Fruit fly (Drosophila melanogaster) whole organism, larva: ENCODE results near the gene CG18858.

ENCODE experiments used
- noc ChIP-seq: fragments of 200-800 bp; sonication (Bioruptor generic); optimal IDR thresholded peaks from 3 replicates; lab custom pipeline; 2019; ENCODE audit warnings: missing biosample characterization, mild to moderate bottlenecking, missing genetic modification characterization, moderate library complexity

The CG18858 gene

dm6 chr2L:20437873-20438272 is 21.0 kb downstream of the CG18858 start:
- TF ChIP-seq noc, result no peak

DNA sequence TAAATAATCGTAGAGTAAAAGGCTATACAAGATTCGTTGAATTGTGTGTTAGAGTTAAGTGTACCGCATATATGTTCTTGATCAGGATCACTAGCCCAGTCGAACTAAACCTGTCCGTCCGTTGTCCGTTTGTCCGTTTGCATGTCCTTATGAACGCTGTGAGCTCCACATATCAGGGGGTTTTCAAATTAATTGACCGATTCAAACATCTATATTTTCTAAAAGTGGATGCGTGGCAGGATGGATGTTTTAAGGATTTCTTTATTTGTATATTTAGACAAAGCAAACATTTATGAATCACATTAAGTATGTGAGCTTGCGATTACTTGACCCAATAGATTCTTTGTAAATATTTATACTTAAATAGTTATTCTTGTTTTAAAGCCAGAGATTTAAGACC is 23.7 kb downstream of the CG18858 start:
- TF ChIP-seq noc, result no peak

DNA sequence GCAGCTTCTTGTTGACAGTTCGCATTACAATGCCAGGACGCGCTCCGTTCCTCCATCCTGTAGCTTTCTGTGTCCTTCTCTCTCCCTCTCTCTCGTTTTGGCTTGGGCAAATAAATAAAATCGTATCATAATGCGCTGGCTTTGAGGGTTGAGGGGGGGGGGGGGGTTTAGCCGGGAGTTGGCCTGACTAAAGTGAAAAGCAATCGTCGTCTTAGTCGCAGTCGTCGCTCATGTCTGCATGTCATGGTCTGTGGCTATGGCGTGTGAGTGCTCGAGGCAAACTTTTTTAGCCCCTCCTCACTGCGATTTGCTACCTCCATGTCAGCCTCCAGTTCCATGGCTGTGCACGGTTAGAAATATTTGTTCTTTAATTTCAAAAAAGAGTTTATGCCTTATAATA is 24.1 kb downstream of the CG18858 start:
- no peak for TF ChIP-seq noc

- TF ChIP-seq noc, result no peak
Measured at dm6 chr2L:20431210-20431609, 27.7 kb downstream of the CG18858 start.

- no peak for TF ChIP-seq noc
Measured at dm6 chr2L:20429458-20429857, 29.4 kb downstream of the CG18858 start.

DNA sequence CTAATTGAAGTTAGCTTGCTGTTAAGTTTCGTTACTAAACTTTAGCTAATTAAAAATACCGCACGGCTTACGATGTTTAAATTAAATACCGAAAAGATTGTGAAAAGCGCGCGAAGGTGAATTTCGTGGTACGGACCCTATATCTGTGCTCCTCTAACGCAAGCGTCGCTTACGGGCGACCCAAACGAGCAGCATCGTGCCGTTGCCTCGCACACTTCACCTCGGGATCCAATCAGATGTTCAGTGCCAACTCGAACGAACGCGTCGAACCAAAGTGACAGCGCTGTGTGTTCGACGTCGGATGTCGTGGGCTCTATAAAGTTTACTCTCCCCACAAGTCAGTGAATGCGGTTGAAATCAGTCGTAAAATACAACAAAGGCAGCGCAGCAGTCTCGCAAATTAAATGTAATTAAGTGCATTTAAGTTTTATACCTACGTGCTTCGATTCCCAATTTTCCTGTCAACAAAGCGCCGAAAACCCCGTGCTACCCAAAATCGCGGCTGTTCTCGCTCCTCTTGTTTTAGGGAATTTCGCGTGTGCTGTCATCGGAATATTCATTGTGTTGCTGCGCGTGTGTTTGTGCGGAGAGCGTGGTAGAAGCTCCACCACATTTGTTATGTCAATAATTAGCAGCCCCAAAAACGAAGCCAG is 30.0 kb downstream of the CG18858 start:
- peak; percentile 35 for TF ChIP-seq noc

dm6 chr2L:20428382-20428755 is 30.5 kb downstream of the CG18858 start:
- TF ChIP-seq noc, result no peak

DNA sequence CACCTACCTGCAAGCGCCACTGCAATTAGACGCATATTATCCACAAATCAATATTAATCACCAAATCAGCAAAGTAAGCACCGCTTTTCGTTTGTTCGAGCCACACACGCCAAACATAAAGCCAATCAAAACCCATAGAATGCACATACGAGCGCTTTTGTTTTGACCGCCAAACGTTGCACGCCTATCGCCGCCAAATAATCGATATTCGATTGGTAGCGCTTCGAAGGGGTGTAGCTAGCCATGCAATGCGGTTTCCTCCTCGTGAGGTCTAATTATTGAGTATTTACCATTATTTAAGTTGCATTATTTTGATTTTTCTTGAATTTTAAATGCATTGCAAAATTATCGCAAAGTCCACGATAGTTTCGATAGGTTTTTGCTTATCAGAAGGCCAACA is 31.5 kb downstream of the CG18858 start:
- no peak for TF ChIP-seq noc

dm6 chr2L:20425854-20426396 is 33.0 kb downstream of the CG18858 start, which contains the start of gene CG31688:
CG31688 (plus strand) TSS chr2L:20426199.
- no peak for TF ChIP-seq noc

- no peak for TF ChIP-seq noc
Measured at dm6 chr2L:20424560-20424959, 34.3 kb downstream of the CG18858 start, which contains the start of gene CG15130. CG15130 (minus strand) TSS chr2L:20424660.

dm6 chr2L:20420035-20420434 is 38.8 kb downstream of the CG18858 start:
- TF ChIP-seq noc, result no peak

DNA sequence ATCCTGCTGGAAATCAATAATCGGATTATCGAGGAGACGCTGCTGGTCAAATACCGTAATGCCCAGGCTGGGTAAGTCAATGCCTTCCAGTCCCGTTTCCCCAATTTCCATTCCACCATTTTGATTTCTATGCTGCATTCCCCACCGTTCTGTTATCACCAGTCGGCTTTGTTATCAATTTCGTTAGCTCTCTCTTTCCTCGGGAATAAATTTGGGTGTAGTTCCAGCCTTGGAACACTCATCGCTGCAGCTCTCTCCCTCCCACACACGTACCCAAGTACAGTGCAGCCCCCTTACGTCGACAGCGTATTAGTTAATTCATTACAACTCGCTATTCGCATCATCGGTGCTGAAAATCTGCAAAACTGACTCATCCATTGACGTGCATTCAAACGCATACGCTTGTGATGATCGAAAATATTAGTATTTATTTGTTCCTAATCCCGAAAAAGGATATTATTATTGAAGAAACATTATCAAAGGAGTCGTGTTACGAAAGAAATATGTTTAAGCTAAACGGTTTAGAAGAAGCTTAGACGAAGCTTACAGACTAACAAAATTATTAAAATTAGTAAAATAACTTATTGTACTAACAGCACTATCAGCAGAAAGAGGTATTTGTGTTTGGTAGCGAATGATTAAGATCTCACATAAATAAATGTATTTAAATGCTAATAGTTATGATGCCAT is 41.1 kb downstream of the CG18858 start:
- peak; percentile 38 for TF ChIP-seq noc

- TF ChIP-seq noc, result peak; percentile 41
Measured at dm6 chr2L:20416754-20417563, 41.9 kb downstream of the CG18858 start, which contains the start of the genes CG10949 and Arpc2. CG10949 (minus strand) TSS chr2L:20416918. Arpc2 (plus strand) TSS chr2L:20417057.

DNA sequence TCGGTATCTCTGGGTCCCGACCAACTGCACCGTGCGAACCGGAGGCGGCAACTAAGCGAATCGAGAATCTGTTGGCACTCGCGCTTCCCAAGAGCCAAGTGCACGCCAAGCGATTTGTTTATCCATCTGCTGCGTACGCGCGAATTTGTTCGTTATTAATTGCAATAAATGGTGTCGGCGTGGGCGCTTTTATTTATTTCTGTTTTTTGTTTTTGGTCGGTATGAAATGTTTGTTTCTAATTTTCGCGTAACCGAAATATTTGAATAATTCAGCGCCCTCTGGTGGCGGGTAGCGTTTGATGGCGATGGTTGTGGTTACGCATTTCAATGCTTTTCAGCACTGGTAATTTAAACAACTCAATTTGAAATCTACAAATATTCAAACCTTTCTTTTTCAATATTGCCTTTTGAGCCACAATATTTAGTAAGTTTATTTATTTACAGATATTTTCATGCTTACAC is 44.1 kb downstream of the CG18858 start, which contains the start of gene CG10947:
Gene CG10947 (minus strand): TSS at position 51 of the 462 bp plus-strand sequence.
- TF ChIP-seq noc, result no peak

DNA sequence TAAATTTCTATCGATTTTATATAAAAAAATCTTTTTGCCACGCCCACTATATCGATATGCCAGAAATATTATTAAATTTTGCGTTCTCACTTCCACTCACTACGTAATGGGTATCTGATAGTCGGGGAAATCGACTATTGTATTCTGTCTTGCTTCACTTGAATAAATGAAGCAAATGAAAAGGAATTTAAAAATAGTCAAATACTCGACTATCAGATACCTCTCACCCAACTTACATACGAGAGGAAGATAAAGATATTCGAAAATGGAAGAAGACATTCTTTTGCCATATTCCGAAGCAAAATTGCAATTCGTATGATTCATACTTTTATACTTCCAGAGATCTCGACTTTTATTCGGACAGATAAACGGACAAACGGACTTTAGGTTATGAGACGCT is 45.0 kb downstream of the CG18858 start:
- no peak for TF ChIP-seq noc
